Worm (Caenorhabditis elegans) whole organism, L3 larva: Measurements from ENCODE around the gene cdgs-1.
A peak's percentile ranks its signal among the peaks of the same experiment; 100 is the strongest.

ENCODE experiments used
- R02D3.7 ChIP-seq: fragments of 150-350 bp; optimal IDR thresholded peaks from 2 replicates; lab custom pipeline; 2014; ENCODE audit warnings: missing biosample characterization, missing genetic modification characterization
- ZK546.5 ChIP-seq: sonication (generic microtip); optimal IDR thresholded peaks from 2 replicates; lab custom pipeline; 2017; ENCODE audit warnings: missing biosample characterization, missing genetic modification characterization
- aly-2 ChIP-seq: fragments of 150-350 bp; optimal IDR thresholded peaks from 2 replicates; lab custom pipeline; 2014; ENCODE audit warnings: missing biosample characterization, missing genetic modification characterization
- ama-1 ChIP-seq: fragments of 150-350 bp; optimal IDR thresholded peaks from 2 replicates; lab custom pipeline; 2018
- ceh-16 ChIP-seq: sonication (generic microtip); optimal IDR thresholded peaks from 2 replicates; lab custom pipeline; 2017; ENCODE audit warnings: missing biosample characterization, missing genetic modification characterization
- ceh-28 ChIP-seq: fragments of 150-350 bp; optimal IDR thresholded peaks from 2 replicates; lab custom pipeline; 2014; ENCODE audit warnings: missing biosample characterization, missing genetic modification reagents, missing genetic modification characterization
- ceh-82 ChIP-seq: fragments of 150-350 bp; optimal IDR thresholded peaks from 2 replicates; lab custom pipeline; 2014; ENCODE audit warnings: missing biosample characterization, missing genetic modification characterization
- ceh-9 ChIP-seq: sonication (generic microtip); optimal IDR thresholded peaks from 2 replicates; lab custom pipeline; 2018; ENCODE audit warnings: missing biosample characterization, missing genetic modification characterization
- daf-12 ChIP-seq: fragments of 150-350 bp; optimal IDR thresholded peaks from 2 replicates; lab custom pipeline; 2014; ENCODE audit warnings: missing biosample characterization, missing genetic modification reagents, missing genetic modification characterization
- egl-27 ChIP-seq: sonication (generic microtip); optimal IDR thresholded peaks from 4 replicates; lab custom pipeline; 2017; ENCODE audit warnings: missing biosample characterization, missing genetic modification reagents, missing genetic modification characterization
- egl-5 ChIP-seq: fragments of 150-350 bp; optimal IDR thresholded peaks from 2 replicates; lab custom pipeline; 2017; ENCODE audit warnings: missing biosample characterization, missing genetic modification reagents, missing genetic modification characterization, inconsistent platforms
- elt-1 ChIP-seq: fragments of 150-350 bp; optimal IDR thresholded peaks from 2 replicates; lab custom pipeline; 2014; ENCODE audit warnings: missing biosample characterization, missing genetic modification characterization
- elt-2 ChIP-seq: sonication (generic microtip); optimal IDR thresholded peaks from 2 replicates; lab custom pipeline; 2016; ENCODE audit warnings: missing genetic modification reagents, mild to moderate bottlenecking, missing genetic modification characterization, missing compliant biosample characterization
- elt-3 ChIP-seq, 3 experiments: fragments of 150-350 bp in 1 of 3; sonication (generic microtip) in 2 of 3; optimal IDR thresholded peaks; 2 replicates in 2 of 3; 4 replicates in 1 of 3; lab custom pipeline; 2014 to 2017; ENCODE audit warnings: missing biosample characterization in 3 of 3, missing genetic modification characterization in 3 of 3
- fkh-10 ChIP-seq: sonication (generic microtip); optimal IDR thresholded peaks from 2 replicates; lab custom pipeline; 2017; ENCODE audit warnings: missing biosample characterization, missing genetic modification reagents, missing genetic modification characterization
- fkh-2 ChIP-seq: fragments of 150-350 bp; optimal IDR thresholded peaks from 2 replicates; lab custom pipeline; 2014; ENCODE audit warnings: missing biosample characterization, missing genetic modification reagents, missing genetic modification characterization
- hmg-11 ChIP-seq: sonication (generic microtip); optimal IDR thresholded peaks from 2 replicates; lab custom pipeline; 2016; ENCODE audit warnings: missing genetic modification characterization, missing compliant biosample characterization
- jun-1 ChIP-seq: fragments of 150-350 bp; optimal IDR thresholded peaks from 2 replicates; lab custom pipeline; 2014; ENCODE audit warnings: missing biosample characterization, missing genetic modification reagents, missing genetic modification characterization
- lin-15B ChIP-seq: fragments of 150-350 bp; optimal IDR thresholded peaks from 2 replicates; lab custom pipeline; 2014; ENCODE audit warnings: missing biosample characterization, missing genetic modification characterization
- lin-39 ChIP-seq: fragments of 150-350 bp; optimal IDR thresholded peaks from 2 replicates; lab custom pipeline; 2018; ENCODE audit warnings: missing biosample characterization, missing genetic modification reagents, missing genetic modification characterization
- lsy-12 ChIP-seq: sonication (generic microtip); optimal IDR thresholded peaks from 2 replicates; lab custom pipeline; 2016; ENCODE audit warnings: mild to moderate bottlenecking, missing genetic modification characterization, missing compliant biosample characterization
- mdl-1 ChIP-seq: fragments of 150-350 bp; optimal IDR thresholded peaks from 2 replicates; lab custom pipeline; 2014; ENCODE audit warnings: missing biosample characterization, missing genetic modification characterization
- nfya-1 ChIP-seq: sonication (generic microtip); optimal IDR thresholded peaks from 2 replicates; lab custom pipeline; 2017; ENCODE audit warnings: missing genetic modification characterization, mild to moderate bottlenecking, missing compliant biosample characterization, antibody characterized with exemption, moderate library complexity; ENCODE audit not compliant: insufficient read depth
- nhr-11 ChIP-seq: fragments of 150-350 bp; optimal IDR thresholded peaks from 2 replicates; lab custom pipeline; 2014; ENCODE audit warnings: missing biosample characterization, missing genetic modification characterization
- nhr-12 ChIP-seq: fragments of 150-350 bp; optimal IDR thresholded peaks from 2 replicates; lab custom pipeline; 2014; ENCODE audit warnings: missing biosample characterization, missing genetic modification characterization
- nhr-23 ChIP-seq: fragments of 150-350 bp; optimal IDR thresholded peaks from 2 replicates; lab custom pipeline; 2014; ENCODE audit warnings: missing biosample characterization, missing genetic modification reagents, missing genetic modification characterization
- nhr-237 ChIP-seq: fragments of 150-350 bp; optimal IDR thresholded peaks from 2 replicates; lab custom pipeline; 2014; ENCODE audit warnings: missing biosample characterization, missing genetic modification characterization
- nhr-25 ChIP-seq: sonication (generic microtip); optimal IDR thresholded peaks from 2 replicates; lab custom pipeline; 2017; ENCODE audit warnings: missing biosample characterization, missing genetic modification characterization
- nhr-28 ChIP-seq: fragments of 150-350 bp; optimal IDR thresholded peaks from 2 replicates; lab custom pipeline; 2014; ENCODE audit warnings: missing biosample characterization, missing genetic modification characterization
- nhr-43 ChIP-seq: sonication (generic microtip); optimal IDR thresholded peaks from 2 replicates; lab custom pipeline; 2016; ENCODE audit warnings: mild to moderate bottlenecking, missing genetic modification characterization, missing compliant biosample characterization; ENCODE audit not compliant: poor library complexity, severe bottlenecking
- nhr-67 ChIP-seq: fragments of 150-350 bp; optimal IDR thresholded peaks from 2 replicates; lab custom pipeline; 2014; ENCODE audit warnings: missing biosample characterization, missing genetic modification characterization
- nhr-76 ChIP-seq: fragments of 150-350 bp; sonication (generic microtip); optimal IDR thresholded peaks from 5 replicates; lab custom pipeline; 2014; ENCODE audit warnings: missing biosample characterization, missing genetic modification characterization
- nhr-77 ChIP-seq: fragments of 150-350 bp; optimal IDR thresholded peaks from 2 replicates; lab custom pipeline; 2014; ENCODE audit warnings: missing biosample characterization, missing genetic modification characterization
- pha-4 ChIP-seq: fragments of 150-350 bp; optimal IDR thresholded peaks from 2 replicates; lab custom pipeline; 2014; ENCODE audit warnings: missing biosample characterization, missing genetic modification reagents, missing genetic modification characterization
- pqm-1 ChIP-seq: fragments of 150-350 bp; optimal IDR thresholded peaks from 2 replicates; lab custom pipeline; 2017; ENCODE audit warnings: missing biosample characterization, missing genetic modification characterization, inconsistent platforms
- sea-2 ChIP-seq: fragments of 150-350 bp; sonication (generic microtip); optimal IDR thresholded peaks from 4 replicates; lab custom pipeline; 2014; ENCODE audit warnings: missing biosample characterization, missing genetic modification reagents, missing genetic modification characterization
- skn-1 ChIP-seq: fragments of 150-350 bp; optimal IDR thresholded peaks from 2 replicates; lab custom pipeline; 2014; ENCODE audit warnings: missing biosample characterization, missing genetic modification characterization
- tbx-2 ChIP-seq: sonication (generic microtip); optimal IDR thresholded peaks from 2 replicates; lab custom pipeline; 2016; ENCODE audit warnings: mild to moderate bottlenecking, missing genetic modification characterization, missing compliant biosample characterization
- unc-62 ChIP-seq: fragments of 150-350 bp; sonication (generic microtip); optimal IDR thresholded peaks from 4 replicates; lab custom pipeline; 2014; ENCODE audit warnings: missing biosample characterization, missing genetic modification reagents, missing genetic modification characterization
- zag-1 ChIP-seq: fragments of 150-350 bp; optimal IDR thresholded peaks from 2 replicates; lab custom pipeline; 2014; ENCODE audit warnings: missing biosample characterization, missing genetic modification characterization
- ztf-11 ChIP-seq: fragments of 150-350 bp; optimal IDR thresholded peaks from 2 replicates; lab custom pipeline; 2014; ENCODE audit warnings: missing biosample characterization, missing genetic modification characterization
- ztf-4 ChIP-seq: fragments of 150-350 bp; optimal IDR thresholded peaks from 2 replicates; lab custom pipeline; 2014; ENCODE audit warnings: missing biosample characterization, missing genetic modification characterization

The cdgs-1 gene

DNA sequence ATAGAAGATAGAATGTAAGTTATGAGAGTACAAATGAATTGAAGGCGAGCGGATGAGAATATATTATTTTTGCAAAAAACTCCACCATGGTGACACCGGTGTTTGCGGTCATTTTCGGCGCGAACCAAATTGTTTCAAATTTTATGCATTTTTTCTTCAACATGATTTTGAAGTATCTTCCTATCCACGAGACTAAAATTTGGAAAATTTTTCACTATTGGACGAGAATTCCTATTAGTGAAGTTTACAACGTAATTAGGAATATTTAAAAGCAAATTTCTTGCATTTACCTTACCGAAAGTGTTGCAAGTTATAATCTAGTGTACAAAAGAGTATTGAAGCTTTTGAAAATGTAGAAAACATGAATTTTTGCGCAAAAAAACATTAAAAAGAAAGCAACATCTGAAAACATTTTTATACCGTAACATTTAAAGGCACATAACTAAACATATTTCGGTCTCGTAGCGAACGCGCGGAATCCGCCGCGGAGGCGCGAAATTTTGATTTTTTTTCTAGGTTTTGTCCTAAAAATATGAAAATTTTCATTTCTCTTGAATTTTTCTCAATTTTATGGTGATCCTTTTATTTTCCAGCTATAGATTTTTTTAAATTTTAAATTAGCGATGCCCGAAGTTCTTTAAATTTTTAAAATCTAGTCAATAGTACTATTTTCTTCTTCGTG is 19.0 kb downstream of the cdgs-1 start, which contains the start of gene sgo-1:
sgo-1 (minus strand) TSS at position 51 of the 682 bp plus-strand sequence.
- TF ChIP-seq elt-2 (tag; lab: Kevin White, UChicago) (no peak), nhr-67 (tag; lab: Kevin White, UChicago) (no peak), nhr-76 (tag; lab: Kevin White, UChicago) (no peak), pqm-1 (tag; lab: Kevin White, UChicago) (no peak), sea-2 (GFP tag; lab: Kevin White, UChicago) (no peak)

DNA sequence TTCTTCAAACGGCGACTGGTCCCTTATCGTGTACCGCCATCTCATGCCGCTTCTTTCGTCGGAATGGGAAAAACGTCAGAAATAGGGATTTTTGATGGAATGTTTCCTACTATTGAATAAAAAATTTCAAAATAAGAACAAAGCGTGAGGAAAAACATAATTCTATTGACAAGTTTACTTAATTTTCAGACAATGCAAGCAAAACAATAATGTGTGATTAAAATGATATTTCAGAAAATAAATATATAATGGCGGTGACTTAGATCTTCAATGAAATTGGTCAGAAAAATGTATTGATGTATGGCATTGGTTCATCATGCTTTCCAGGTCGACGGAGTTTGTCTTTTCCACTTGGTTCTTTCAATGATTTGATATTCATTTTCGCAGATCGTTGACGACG is 20.8 kb downstream of the cdgs-1 start, which contains the start of gene ntp-1:
ntp-1 (minus strand) TSS at position 101 of the 400 bp plus-strand sequence.
- TF ChIP-seq daf-12, result no peak
- TF ChIP-seq nhr-43 (tag; lab: Kevin White, UChicago), result no peak
- TF ChIP-seq nhr-77, result no peak

DNA sequence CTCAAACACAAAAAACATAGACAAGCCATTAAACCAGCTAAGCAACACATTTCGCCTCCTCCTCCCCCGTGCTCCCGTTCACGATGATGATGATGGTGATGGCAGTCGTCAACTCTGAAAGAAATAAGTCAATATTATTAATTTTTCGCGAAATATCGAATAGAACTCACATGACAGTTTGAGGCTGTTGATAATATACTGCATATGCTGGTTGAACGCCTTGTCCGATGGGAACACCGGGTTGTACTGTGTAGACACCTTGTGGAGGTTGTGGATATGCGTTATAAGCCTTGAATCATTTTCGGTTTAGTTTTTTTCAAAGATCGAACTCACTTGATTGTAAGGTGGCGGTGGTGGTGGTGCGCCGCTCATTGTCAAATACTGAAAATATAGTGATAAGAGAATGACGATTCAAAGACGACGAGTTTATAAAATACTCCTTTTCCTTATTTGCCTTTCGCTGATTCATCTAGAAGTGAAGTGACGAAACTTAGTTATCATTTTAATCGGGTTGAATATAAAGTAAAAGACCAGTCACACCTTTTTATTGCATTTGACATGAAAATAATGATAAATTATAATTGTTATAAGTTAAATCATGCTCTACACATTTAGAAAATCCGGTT is 23.6 kb downstream of the cdgs-1 start, which contains the start of gene C33H5.13:
C33H5.13 (minus strand) TSS at position 443 of the 626 bp plus-strand sequence.
- no peak for TF ChIP-seq unc-62 (GFP tag; lab: Kevin White, UChicago)
- no peak for TF ChIP-seq ceh-82 (tag; lab: Kevin White, UChicago)
- TF ChIP-seq nhr-28, result no peak
- no peak for TF ChIP-seq zag-1
- no peak for TF ChIP-seq ZK546.5 (tag; lab: Kevin White, UChicago)
- peak; percentile 79 for TF ChIP-seq elt-2 (tag; lab: Kevin White, UChicago)
- TF ChIP-seq ztf-11, result no peak
- no peak for TF ChIP-seq nhr-11 (tag; lab: Kevin White, UChicago)
- TF ChIP-seq R02D3.7 (tag; lab: Kevin White, UChicago), result no peak
- TF ChIP-seq nhr-12 (tag; lab: Kevin White, UChicago), result no peak
- no peak for TF ChIP-seq elt-1
- no peak for TF ChIP-seq ama-1 (lab: Kevin White, UChicago)
- no peak for TF ChIP-seq nhr-25 (tag; lab: Kevin White, UChicago)
- TF ChIP-seq aly-2 (tag; lab: Kevin White, UChicago), result no peak
- no peak for TF ChIP-seq fkh-2 (tag; lab: Kevin White, UChicago)
- no peak for TF ChIP-seq elt-3 (tag; optimal IDR thresholded peaks at IDR 0.05; lab: Kevin White, UChicago)
- TF ChIP-seq ceh-9 (tag; lab: Kevin White, UChicago), result no peak
- no peak for TF ChIP-seq fkh-10 (GFP tag; lab: Kevin White, UChicago)
- TF ChIP-seq tbx-2 (tag; lab: Kevin White, UChicago), result no peak
- TF ChIP-seq pqm-1 (tag; lab: Kevin White, UChicago), result peak; percentile 73
- TF ChIP-seq pha-4 (tag; lab: Kevin White, UChicago), result peak; percentile 49
- no peak for TF ChIP-seq lin-39
- no peak for TF ChIP-seq nhr-23 (tag; lab: Kevin White, UChicago)
- TF ChIP-seq nhr-237 (tag; lab: Kevin White, UChicago), result no peak

DNA sequence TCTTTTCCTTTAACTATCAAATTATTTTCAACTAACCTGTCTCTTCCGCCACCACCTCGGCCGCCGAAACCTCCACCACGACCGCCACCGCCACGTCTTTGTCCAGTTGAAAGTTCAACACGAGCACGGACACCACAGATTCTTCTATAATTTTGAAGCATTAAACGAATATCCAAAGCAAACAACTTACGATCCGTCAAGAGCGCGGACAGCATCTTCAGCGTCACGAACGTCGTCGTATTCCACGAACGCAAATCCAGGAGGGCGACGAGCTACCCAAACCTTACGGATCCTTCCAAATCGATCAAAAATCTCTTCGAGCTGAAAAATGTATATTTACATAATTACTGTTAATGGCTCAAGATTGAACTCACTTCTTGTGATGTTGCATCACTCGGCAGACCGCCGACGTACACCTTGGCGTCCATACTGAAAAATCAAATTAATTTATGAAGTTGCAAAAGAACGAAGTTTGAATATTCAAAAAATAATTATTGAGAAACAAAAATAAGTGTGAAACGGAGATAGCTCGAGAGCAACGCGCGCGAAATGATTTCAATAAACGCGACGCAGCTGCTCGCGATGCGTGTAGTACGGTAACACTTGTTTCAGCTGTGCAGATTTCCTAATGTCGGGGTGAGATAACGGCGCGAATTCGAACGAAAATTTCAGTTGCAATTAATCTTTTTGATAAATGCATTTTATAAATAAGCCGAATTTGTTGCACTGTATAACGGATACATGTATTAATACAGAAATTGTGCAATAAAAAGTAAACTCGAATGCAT is 24.5 kb downstream of the cdgs-1 start, which contains the start of gene rsp-6:
rsp-6 (minus strand) TSS at position 429 of the 788 bp plus-strand sequence.
- TF ChIP-seq nfya-1 (peak; percentile 98), ztf-4 (no peak), hmg-11 (tag; lab: Kevin White, UChicago) (peak; percentile 66), nhr-11 (tag; lab: Kevin White, UChicago) (peak; percentile 28), nhr-12 (tag; lab: Kevin White, UChicago) (no peak), egl-5 (peak; percentile 96), ztf-11 (no peak), nhr-237 (tag; lab: Kevin White, UChicago) (no peak), nhr-77 (peak; percentile 4), zag-1 (no peak), nhr-28 (no peak), ceh-9 (tag; lab: Kevin White, UChicago) (no peak), jun-1 (peak; percentile 59), egl-27 (tag; lab: Kevin White, UChicago) (peak; percentile 9), pha-4 (tag; lab: Kevin White, UChicago) (peak; percentile 97), ama-1 (lab: Kevin White, UChicago) (peak; percentile 75), ceh-28 (peak; percentile 40), elt-2 (tag; lab: Kevin White, UChicago) (peak; percentile 65), skn-1 (tag; lab: Kevin White, UChicago) (peak; percentile 90), lin-15B (peak; percentile 97), lin-39 (peak; percentile 98), nhr-67 (tag; lab: Kevin White, UChicago) (no peak), fkh-10 (GFP tag; lab: Kevin White, UChicago) (no peak), mdl-1 (tag; lab: Kevin White, UChicago) (no peak), pqm-1 (tag; lab: Kevin White, UChicago) (peak; percentile 44), lsy-12 (tag; lab: Kevin White, UChicago) (peak; percentile 58), ceh-82 (tag; lab: Kevin White, UChicago) (no peak), ceh-16 (tag; lab: Kevin White, UChicago) (no peak)
